Fruit fly (Drosophila melanogaster) whole organism, prepupa: ENCODE results near the gene Arfrp1.

Source experiments
- Blimp-1 ChIP-seq: fragments of 200-800 bp; sonication (Bioruptor generic); optimal IDR thresholded peaks from 3 replicates; lab custom pipeline; 2017; ENCODE audit warnings: missing biosample characterization, missing genetic modification characterization, mild to moderate bottlenecking, moderate library complexity, missing genetic modification reagents
- CG10631 ChIP-seq: fragments of 200-800 bp; sonication (Bioruptor generic); optimal IDR thresholded peaks from 2 replicates; lab custom pipeline; 2016; ENCODE audit warnings: missing biosample characterization, missing genetic modification characterization
- CG10669 ChIP-seq: fragments of 200-800 bp; sonication (Bioruptor generic); optimal IDR thresholded peaks from 3 replicates; lab custom pipeline; 2018; ENCODE audit warnings: missing biosample characterization, mild to moderate bottlenecking, missing genetic modification characterization, moderate library complexity
- CG11294 ChIP-seq: fragments of 200-800 bp; sonication (Bioruptor generic); IDR thresholded peaks from 2 replicates; pipeline ENCODE4 v1.3.6; 2022; ENCODE audit warnings: missing biosample characterization, missing genetic modification characterization
- CG11762 ChIP-seq: fragments of 200-800 bp; sonication (Bioruptor generic); optimal IDR thresholded peaks from 3 replicates; lab custom pipeline; 2016; ENCODE audit warnings: missing biosample characterization, missing genetic modification characterization; ENCODE audit not compliant: insufficient read depth
- CG11902 ChIP-seq: fragments of 200-800 bp; sonication (Bioruptor generic); optimal IDR thresholded peaks from 3 replicates; lab custom pipeline; 2016; ENCODE audit warnings: missing biosample characterization, missing genetic modification characterization
- CG15336 ChIP-seq: fragments of 200-800 bp; sonication (Bioruptor generic); IDR thresholded peaks from 2 replicates; pipeline ENCODE4 v1.3.6; 2022; ENCODE audit warnings: missing biosample characterization, missing genetic modification characterization
- CG1621 ChIP-seq: fragments of 200-800 bp; sonication (Bioruptor generic); optimal IDR thresholded peaks from 3 replicates; lab custom pipeline; 2018; ENCODE audit warnings: missing biosample characterization, mild to moderate bottlenecking, missing genetic modification characterization
- CG16779 ChIP-seq: fragments of 200-800 bp; sonication (Bioruptor generic); optimal IDR thresholded peaks from 3 replicates; lab custom pipeline; 2017; ENCODE audit warnings: missing biosample characterization, mild to moderate bottlenecking, missing genetic modification characterization
- CG3032 ChIP-seq: fragments of 200-800 bp; optimal IDR thresholded peaks from 2 replicates; lab custom pipeline; 2019; ENCODE audit warnings: missing biosample characterization, mild to moderate bottlenecking, missing genetic modification characterization, moderate library complexity
- CG31627 ChIP-seq: fragments of 200-800 bp; sonication (Bioruptor generic); optimal IDR thresholded peaks from 3 replicates; lab custom pipeline; 2016; ENCODE audit warnings: missing biosample characterization, missing genetic modification characterization
- CG34406 ChIP-seq: fragments of 200-800 bp; sonication (Bioruptor generic); optimal IDR thresholded peaks from 3 replicates; lab custom pipeline; 2016; ENCODE audit warnings: missing biosample characterization, missing genetic modification characterization
- CG3919 ChIP-seq: fragments of 200-800 bp; sonication (Bioruptor generic); optimal IDR thresholded peaks from 3 replicates; lab custom pipeline; 2016; ENCODE audit warnings: missing biosample characterization, missing genetic modification characterization
- CG4318 ChIP-seq: fragments of 200-800 bp; sonication (Bioruptor generic); optimal IDR thresholded peaks from 3 replicates; lab custom pipeline; 2017; ENCODE audit warnings: missing biosample characterization, mild to moderate bottlenecking, missing genetic modification characterization
- CG6276 ChIP-seq: fragments of 200-800 bp; sonication (Bioruptor generic); optimal IDR thresholded peaks from 2 replicates; lab custom pipeline; 2017; ENCODE audit warnings: missing biosample characterization, mild to moderate bottlenecking, missing genetic modification characterization
- CG6792 ChIP-seq: fragments of 200-800 bp; sonication (Bioruptor generic); optimal IDR thresholded peaks from 3 replicates; lab custom pipeline; 2016; ENCODE audit warnings: missing biosample characterization, missing genetic modification characterization
- CG6808 ChIP-seq: fragments of 200-800 bp; sonication (Bioruptor generic); optimal IDR thresholded peaks from 3 replicates; lab custom pipeline; 2017; ENCODE audit warnings: missing biosample characterization, missing genetic modification characterization, mild to moderate bottlenecking, moderate library complexity, missing genetic modification reagents
- CG6854 ChIP-seq: fragments of 200-800 bp; sonication (Bioruptor generic); optimal IDR thresholded peaks from 2 replicates; lab custom pipeline; 2017; ENCODE audit warnings: missing biosample characterization, mild to moderate bottlenecking, missing genetic modification characterization
- CG8119 ChIP-seq: fragments of 200-800 bp; sonication (Bioruptor generic); IDR thresholded peaks from 3 replicates; pipeline ENCODE4 v1.3.6; 2022; ENCODE audit warnings: missing biosample characterization, missing genetic modification characterization
- CG8632 ChIP-seq: fragments of 200-800 bp; sonication (Bioruptor generic); optimal IDR thresholded peaks from 3 replicates; lab custom pipeline; 2016; ENCODE audit warnings: missing biosample characterization, missing genetic modification characterization
- Eip75B ChIP-seq: fragments of 200-800 bp; sonication (Bioruptor generic); optimal IDR thresholded peaks from 3 replicates; lab custom pipeline; 2016; ENCODE audit warnings: missing biosample characterization, missing genetic modification characterization
- Eip78C ChIP-seq: fragments of 200-800 bp; sonication (Bioruptor generic); peaks from one replicate; lab custom pipeline; 2016; ENCODE audit warnings: missing biosample characterization, missing genetic modification characterization
- Eip93F ChIP-seq: fragments of 200-800 bp; sonication (Bioruptor generic); optimal IDR thresholded peaks from 2 replicates; lab custom pipeline; 2016; ENCODE audit warnings: missing biosample characterization, mild to moderate bottlenecking, missing genetic modification characterization
- Ets21C ChIP-seq: fragments of 200-800 bp; sonication (Bioruptor generic); optimal IDR thresholded peaks from 3 replicates; lab custom pipeline; 2016; ENCODE audit warnings: missing biosample characterization, missing genetic modification characterization
- Ets96B ChIP-seq: fragments of 200-800 bp; optimal IDR thresholded peaks from 2 replicates; lab custom pipeline; 2019; ENCODE audit warnings: missing biosample characterization, mild to moderate bottlenecking, missing genetic modification characterization, moderate library complexity
- Gug ChIP-seq: fragments of 200-800 bp; sonication (Bioruptor generic); IDR thresholded peaks from 2 replicates; pipeline ENCODE4 v1.3.6; 2022; ENCODE audit warnings: missing biosample characterization, missing genetic modification characterization
- Hr38 ChIP-seq: sonication (Bioruptor generic); optimal IDR thresholded peaks from 2 replicates; lab custom pipeline; 2016; ENCODE audit warnings: missing biosample characterization, missing genetic modification characterization
- Hr39 ChIP-seq: fragments of 200-800 bp; sonication (Bioruptor generic); optimal IDR thresholded peaks from 2 replicates; lab custom pipeline; 2016; ENCODE audit warnings: missing biosample characterization, missing genetic modification characterization
- Hr4 ChIP-seq: fragments of 200-800 bp; sonication (Bioruptor generic); optimal IDR thresholded peaks from 3 replicates; lab custom pipeline; 2016; ENCODE audit warnings: missing biosample characterization, missing genetic modification characterization
- Met ChIP-seq: fragments of 200-800 bp; sonication (Bioruptor generic); optimal IDR thresholded peaks from 3 replicates; lab custom pipeline; 2016; ENCODE audit warnings: missing biosample characterization, missing genetic modification characterization
- OdsH ChIP-seq: fragments of 200-800 bp; sonication (Bioruptor generic); optimal IDR thresholded peaks from 3 replicates; lab custom pipeline; 2016; ENCODE audit warnings: missing biosample characterization, missing genetic modification characterization
- Smox ChIP-seq: fragments of 200-800 bp; sonication (Bioruptor generic); optimal IDR thresholded peaks from 3 replicates; lab custom pipeline; 2016; ENCODE audit warnings: missing biosample characterization, missing genetic modification characterization
- Sox102F ChIP-seq: fragments of 200-800 bp; sonication (Bioruptor generic); optimal IDR thresholded peaks from 2 replicates; lab custom pipeline; 2016; ENCODE audit warnings: missing biosample characterization, mild to moderate bottlenecking, missing genetic modification characterization
- Sox14 ChIP-seq: fragments of 200-800 bp; sonication (Bioruptor generic); optimal IDR thresholded peaks from 3 replicates; lab custom pipeline; 2016; ENCODE audit warnings: missing biosample characterization, missing genetic modification characterization
- achi ChIP-seq: fragments of 200-800 bp; sonication (Bioruptor generic); optimal IDR thresholded peaks from 3 replicates; lab custom pipeline; 2016; ENCODE audit warnings: missing biosample characterization, missing genetic modification characterization
- cyc ChIP-seq: fragments of 200-800 bp; sonication (Bioruptor generic); optimal IDR thresholded peaks from 3 replicates; lab custom pipeline; 2016; ENCODE audit warnings: missing biosample characterization, missing genetic modification characterization
- dsx ChIP-seq: fragments of 200-800 bp; optimal IDR thresholded peaks from 3 replicates; lab custom pipeline; 2019; ENCODE audit warnings: missing biosample characterization, mild to moderate bottlenecking, missing genetic modification characterization, moderate library complexity; ENCODE audit not compliant: poor library complexity, severe bottlenecking
- eg ChIP-seq: fragments of 200-800 bp; sonication (Bioruptor generic); IDR thresholded peaks from 3 replicates; pipeline ENCODE4 v1.3.6; 2022; ENCODE audit warnings: missing biosample characterization, missing genetic modification characterization
- esn ChIP-seq: fragments of 200-800 bp; sonication (Bioruptor generic); optimal IDR thresholded peaks from 2 replicates; lab custom pipeline; 2016; ENCODE audit warnings: missing biosample characterization, mild to moderate bottlenecking, missing genetic modification characterization, moderate library complexity
- fd59A ChIP-seq: fragments of 200-800 bp; sonication (Bioruptor generic); optimal IDR thresholded peaks from 2 replicates; lab custom pipeline; 2017; ENCODE audit warnings: missing biosample characterization, mild to moderate bottlenecking, missing genetic modification characterization, missing genetic modification reagents
- fd85E ChIP-seq: fragments of 200-800 bp; sonication (Bioruptor generic); optimal IDR thresholded peaks from 3 replicates; lab custom pipeline; 2016; ENCODE audit warnings: missing biosample characterization, missing genetic modification characterization
- fkh ChIP-seq: fragments of 200-800 bp; sonication (Bioruptor generic); optimal IDR thresholded peaks from 3 replicates; lab custom pipeline; 2017; ENCODE audit warnings: missing biosample characterization, mild to moderate bottlenecking, missing genetic modification characterization, moderate library complexity
- net ChIP-seq: fragments of 200-800 bp; sonication (Bioruptor generic); optimal IDR thresholded peaks from 3 replicates; lab custom pipeline; 2016; ENCODE audit warnings: missing biosample characterization, missing genetic modification characterization
- pdm3 ChIP-seq: fragments of 200-800 bp; sonication (Bioruptor generic); optimal IDR thresholded peaks from 3 replicates; lab custom pipeline; 2016; ENCODE audit warnings: missing biosample characterization, missing genetic modification characterization
- salr ChIP-seq, 2 experiments: fragments of 200-800 bp; sonication (Bioruptor generic); optimal IDR thresholded peaks; 3 replicates each; lab custom pipeline; 2016 to 2018; ENCODE audit warnings: missing biosample characterization in 2 of 2, missing genetic modification characterization in 2 of 2, mild to moderate bottlenecking in 1 of 2
- spab ChIP-seq: fragments of 200-800 bp; sonication (Bioruptor generic); optimal IDR thresholded peaks from 2 replicates; lab custom pipeline; 2017; ENCODE audit warnings: missing biosample characterization, mild to moderate bottlenecking, missing genetic modification characterization, missing genetic modification reagents
- svp ChIP-seq: fragments of 200-800 bp; sonication (Bioruptor generic); peaks from one replicate; lab custom pipeline; 2016; ENCODE audit warnings: missing biosample characterization, missing genetic modification characterization
- topi ChIP-seq: fragments of 200-800 bp; sonication (Bioruptor generic); optimal IDR thresholded peaks from 3 replicates; lab custom pipeline; 2016; ENCODE audit warnings: missing biosample characterization, missing genetic modification characterization
- vri ChIP-seq: fragments of 200-800 bp; sonication (Bioruptor generic); optimal IDR thresholded peaks from 3 replicates; lab custom pipeline; 2016; ENCODE audit warnings: missing biosample characterization, mild to moderate bottlenecking, missing genetic modification characterization

Arfrp1 gene

dm6 chrX:9061299-9061698, 45.6 kb upstream of the Arfrp1 start (continued):
- no peak for TF ChIP-seq CG11902 (GFP tag; lab: Kevin White, UChicago)
- TF ChIP-seq OdsH (GFP tag; lab: Kevin White, UChicago), result peak; percentile 45
- TF ChIP-seq salr (GFP tag; optimal IDR thresholded peaks at IDR 0.05; lab: Kevin White, UChicago), result peak in 1 of 2 experiments; percentile 40
- TF ChIP-seq CG6792, result peak; percentile 24
- TF ChIP-seq CG8632 (GFP tag; lab: Kevin White, UChicago), result peak; percentile 49
- peak; percentile 25; the same call in 1 of the 2 replicates for TF ChIP-seq Gug (GFP tag; lab: Robert Waterston, UW)
- TF ChIP-seq Blimp-1 (GFP tag; lab: Kevin White, UChicago), result no peak
- no peak for TF ChIP-seq Eip93F (GFP tag; lab: Kevin White, UChicago)
- TF ChIP-seq CG4318 (GFP tag; lab: Kevin White, UChicago), result peak; percentile 52
- TF ChIP-seq CG8119 (GFP tag; lab: Robert Waterston, UW), result peak; percentile 62

- TF ChIP-seq dsx (GFP tag; lab: Kevin White, UChicago) (peak; percentile 63), Met (peak; percentile 65), vri (GFP tag; lab: Kevin White, UChicago) (peak; percentile 43), CG34406 (peak; percentile 53), eg (GFP tag; lab: Robert Waterston, UW) (peak; percentile 65), fd85E (no peak), CG31627 (GFP tag; lab: Kevin White, UChicago) (peak; percentile 34), CG11294 (GFP tag; lab: Robert Waterston, UW) (peak; percentile 53), CG6276 (GFP tag; lab: Kevin White, UChicago) (no peak), CG10631 (GFP tag; lab: Kevin White, UChicago) (peak; percentile 64), Blimp-1 (GFP tag; lab: Kevin White, UChicago) (peak; percentile 10), CG1621 (no peak), pdm3 (GFP tag; lab: Kevin White, UChicago) (peak; percentile 8), CG6854 (no peak), svp (GFP tag; lab: Kevin White, UChicago) (peak; percentile 86), CG4318 (GFP tag; lab: Kevin White, UChicago) (peak; percentile 5), cyc (GFP tag; lab: Kevin White, UChicago) (peak; percentile 20), Smox (peak; percentile 57), CG15336 (GFP tag; lab: Robert Waterston, UW) (peak; percentile 74), achi (peak; percentile 72), net (GFP tag; lab: Kevin White, UChicago) (peak; percentile 48), CG16779 (tag; lab: Kevin White, UChicago) (no peak), topi (GFP tag; lab: Kevin White, UChicago) (peak; percentile 20), spab (GFP tag; lab: Kevin White, UChicago) (peak; percentile 20), Ets21C (GFP tag; lab: Kevin White, UChicago) (peak; percentile 23), CG11762 (GFP tag; lab: Kevin White, UChicago) (no peak), CG8632 (GFP tag; lab: Kevin White, UChicago) (peak; percentile 46), fkh (GFP tag; lab: Kevin White, UChicago) (no peak), Hr39 (GFP tag; lab: Kevin White, UChicago) (peak; percentile 35), Hr38 (GFP tag; lab: Kevin White, UChicago) (no peak), CG3032 (tag; lab: Kevin White, UChicago) (peak; percentile 55), Ets96B (tag; lab: Kevin White, UChicago) (peak; percentile 27), CG3919 (GFP tag; lab: Kevin White, UChicago) (peak; percentile 41), Gug (GFP tag; lab: Robert Waterston, UW) (peak; percentile 63), Sox102F (GFP tag; lab: Kevin White, UChicago) (peak; percentile 50), OdsH (GFP tag; lab: Kevin White, UChicago) (peak; percentile 63), Hr4 (GFP tag; lab: Kevin White, UChicago) (peak; percentile 21), CG6808 (GFP tag; lab: Kevin White, UChicago) (no peak), Eip75B (GFP tag; lab: Kevin White, UChicago) (peak; percentile 26), CG11902 (GFP tag; lab: Kevin White, UChicago) (no peak), fd59A (GFP tag; lab: Kevin White, UChicago) (peak; percentile 21), CG10669 (GFP tag; lab: Kevin White, UChicago) (peak; percentile 41), esn (peak; percentile 54), Sox14 (GFP tag; lab: Kevin White, UChicago) (peak; percentile 20), Eip78C (GFP tag; lab: Kevin White, UChicago) (peak; percentile 90)
Measured at dm6 chrX:9062665-9063064, 44.2 kb upstream of the Arfrp1 start.
